Worm (Caenorhabditis elegans) whole organism, mixed stage, embryonic: ENCODE measurements around the gene agt-1.

ENCODE experiments used
- M03D4.4 ChIP-seq: sonication (generic microtip); optimal IDR thresholded peaks from 2 replicates; lab custom pipeline; 2017; ENCODE audit warnings: mild to moderate bottlenecking, missing genetic modification characterization, missing compliant biosample characterization
- bed-3 ChIP-seq: fragments of 200-800 bp; sonication (Bioruptor generic); optimal IDR thresholded peaks from 3 replicates; lab custom pipeline; 2018; ENCODE audit warnings: mild to moderate bottlenecking, missing genetic modification characterization, moderate library complexity, missing compliant biosample characterization
- ceh-43 ChIP-seq: fragments of 200-800 bp; sonication (Bioruptor generic); optimal IDR thresholded peaks from 2 replicates; lab custom pipeline; 2018; ENCODE audit warnings: mild to moderate bottlenecking, missing genetic modification characterization, moderate library complexity, missing compliant biosample characterization
- ceh-83 ChIP-seq: fragments of 200-800 bp; sonication (Bioruptor generic); optimal IDR thresholded peaks from 2 replicates; lab custom pipeline; 2018; ENCODE audit warnings: mild to moderate bottlenecking, missing genetic modification characterization, missing compliant biosample characterization
- cnd-1 ChIP-seq: fragments of 200-800 bp; sonication (Bioruptor generic); optimal IDR thresholded peaks from 2 replicates; lab custom pipeline; 2018; ENCODE audit warnings: mild to moderate bottlenecking, missing genetic modification characterization, missing compliant biosample characterization
- drap-1 ChIP-seq: fragments of 200-800 bp; sonication (Bioruptor generic); optimal IDR thresholded peaks from 3 replicates; lab custom pipeline; 2018; ENCODE audit warnings: mild to moderate bottlenecking, missing genetic modification characterization, missing compliant biosample characterization
- elt-1 ChIP-seq: sonication (generic microtip); optimal IDR thresholded peaks from 2 replicates; lab custom pipeline; 2017; ENCODE audit warnings: missing genetic modification characterization, mild to moderate bottlenecking, missing compliant biosample characterization, antibody characterized with exemption, moderate library complexity, borderline replicate concordance; ENCODE audit not compliant: insufficient read depth
- elt-3 ChIP-seq: fragments of 150-350 bp; optimal IDR thresholded peaks from 2 replicates; lab custom pipeline; 2014; ENCODE audit warnings: missing biosample characterization, missing genetic modification characterization
- flh-1 ChIP-seq: fragments of 200-800 bp; sonication (Bioruptor generic); optimal IDR thresholded peaks from 2 replicates; lab custom pipeline; 2018; ENCODE audit warnings: mild to moderate bottlenecking, missing genetic modification characterization, moderate library complexity, missing compliant biosample characterization
- ham-2 ChIP-seq: fragments of 200-800 bp; sonication (Bioruptor generic); optimal IDR thresholded peaks from 2 replicates; lab custom pipeline; 2018; ENCODE audit warnings: mild to moderate bottlenecking, missing genetic modification characterization, missing compliant biosample characterization
- hlh-1 ChIP-seq: fragments of 150-350 bp; optimal IDR thresholded peaks from 2 replicates; lab custom pipeline; 2014; ENCODE audit warnings: missing biosample characterization, missing genetic modification reagents, missing genetic modification characterization
- lin-13 ChIP-seq: fragments of 150-350 bp; optimal IDR thresholded peaks from 2 replicates; lab custom pipeline; 2014; ENCODE audit warnings: missing biosample characterization, missing genetic modification characterization
- mab-5 ChIP-seq: fragments of 150-350 bp; optimal IDR thresholded peaks from 2 replicates; lab custom pipeline; 2014; ENCODE audit warnings: missing biosample characterization, missing genetic modification characterization
- mep-1 ChIP-seq: fragments of 150-350 bp; optimal IDR thresholded peaks from 2 replicates; lab custom pipeline; 2017; ENCODE audit warnings: missing biosample characterization, missing genetic modification reagents, missing genetic modification characterization, inconsistent platforms
- mls-2 ChIP-seq: sonication (generic microtip); optimal IDR thresholded peaks from 2 replicates; lab custom pipeline; 2016; ENCODE audit warnings: mild to moderate bottlenecking, missing genetic modification characterization, moderate library complexity, missing compliant biosample characterization
- nhr-12 ChIP-seq: fragments of 150-350 bp; optimal IDR thresholded peaks from 2 replicates; lab custom pipeline; 2014; ENCODE audit warnings: missing biosample characterization, missing genetic modification characterization
- nhr-2 ChIP-seq: fragments of 150-350 bp; optimal IDR thresholded peaks from 2 replicates; lab custom pipeline; 2014; ENCODE audit warnings: missing biosample characterization, missing genetic modification characterization
- nhr-237 ChIP-seq: fragments of 150-350 bp; optimal IDR thresholded peaks from 2 replicates; lab custom pipeline; 2014; ENCODE audit warnings: missing biosample characterization, missing genetic modification characterization
- nhr-28 ChIP-seq: fragments of 150-350 bp; optimal IDR thresholded peaks from 2 replicates; lab custom pipeline; 2014; ENCODE audit warnings: missing biosample characterization, missing genetic modification characterization
- nhr-76 ChIP-seq: sonication (generic microtip); optimal IDR thresholded peaks from 2 replicates; lab custom pipeline; 2017; ENCODE audit warnings: missing biosample characterization, missing genetic modification characterization
- pha-4 ChIP-seq: fragments of 150-350 bp; optimal IDR thresholded peaks from 2 replicates; lab custom pipeline; 2018; ENCODE audit warnings: missing biosample characterization, missing genetic modification reagents, missing genetic modification characterization
- sem-2 ChIP-seq: fragments of 200-800 bp; sonication (Bioruptor generic); optimal IDR thresholded peaks from 2 replicates; lab custom pipeline; 2018; ENCODE audit warnings: mild to moderate bottlenecking, missing genetic modification characterization, missing compliant biosample characterization
- snpc-4 ChIP-seq: fragments of 150-350 bp; optimal IDR thresholded peaks from 2 replicates; lab custom pipeline; 2014; ENCODE audit warnings: missing biosample characterization, missing genetic modification characterization
- sptf-1 ChIP-seq: sonication (generic microtip); optimal IDR thresholded peaks from 2 replicates; lab custom pipeline; 2017; ENCODE audit warnings: mild to moderate bottlenecking, missing genetic modification characterization, moderate library complexity, missing compliant biosample characterization
- tbx-8 ChIP-seq: fragments of 200-800 bp; sonication (Bioruptor generic); optimal IDR thresholded peaks from 2 replicates; lab custom pipeline; 2018; ENCODE audit warnings: mild to moderate bottlenecking, missing genetic modification characterization, moderate library complexity, missing compliant biosample characterization
- unc-120 ChIP-seq: sonication (generic microtip); optimal IDR thresholded peaks from 2 replicates; lab custom pipeline; 2017; ENCODE audit warnings: missing genetic modification characterization, missing compliant biosample characterization; ENCODE audit not compliant: poor library complexity, severe bottlenecking
- unc-39 ChIP-seq: fragments of 150-350 bp; optimal IDR thresholded peaks from 2 replicates; lab custom pipeline; 2014; ENCODE audit warnings: missing biosample characterization, missing genetic modification characterization
- unc-62 ChIP-seq: fragments of 150-350 bp; optimal IDR thresholded peaks from 2 replicates; lab custom pipeline; 2014; ENCODE audit warnings: missing biosample characterization, missing genetic modification reagents, missing genetic modification characterization
- zip-8 ChIP-seq: fragments of 150-350 bp; optimal IDR thresholded peaks from 2 replicates; lab custom pipeline; 2014; ENCODE audit warnings: missing biosample characterization, missing genetic modification characterization
- ztf-11 ChIP-seq: fragments of 150-350 bp; optimal IDR thresholded peaks from 2 replicates; lab custom pipeline; 2014; ENCODE audit warnings: missing biosample characterization, missing genetic modification characterization

Gene agt-1

ce11 chrIV:13334287-13334686, 34.9 kb downstream of the agt-1 start:
- TF ChIP-seq lin-13 (tag; lab: Kevin White, UChicago) (no peak), zip-8 (tag; lab: Kevin White, UChicago) (no peak), unc-62 (no peak), pha-4 (tag; lab: Kevin White, UChicago) (no peak), mls-2 (tag; lab: Kevin White, UChicago) (no peak), nhr-28 (tag; lab: Kevin White, UChicago) (no peak), nhr-2 (tag; lab: Kevin White, UChicago) (no peak), snpc-4 (tag; lab: Kevin White, UChicago) (no peak), ceh-43 (GFP tag; lab: Kevin White, UChicago) (no peak), drap-1 (GFP tag; lab: Kevin White, UChicago) (no peak), sem-2 (GFP tag; lab: Kevin White, UChicago) (no peak), unc-39 (tag; lab: Kevin White, UChicago) (no peak), unc-120 (no peak), nhr-12 (tag; lab: Kevin White, UChicago) (no peak), bed-3 (GFP tag; lab: Kevin White, UChicago) (no peak), M03D4.4 (tag; lab: Kevin White, UChicago) (no peak)

ce11 chrIV:13331285-13331684, 37.9 kb downstream of the agt-1 start, which contains the start of gene pqn-74:
Gene pqn-74, minus strand, starts transcription at chrIV:13331406.
- no peak for TF ChIP-seq mab-5
- no peak for TF ChIP-seq cnd-1
- TF ChIP-seq unc-120 = no peak
- no peak for TF ChIP-seq sem-2 (GFP tag; lab: Kevin White, UChicago)
- no peak for TF ChIP-seq flh-1 (GFP tag; lab: Kevin White, UChicago)
- TF ChIP-seq, all 35 proteins: peak for 0

ce11 chrIV:13330547-13330946, 38.7 kb downstream of the agt-1 start:
- no peak for TF ChIP-seq ceh-43 (GFP tag; lab: Kevin White, UChicago)
- no peak for TF ChIP-seq tbx-8 (GFP tag; lab: Kevin White, UChicago)
- no peak for TF ChIP-seq pha-4 (tag; lab: Kevin White, UChicago)
- no peak for TF ChIP-seq mls-2 (tag; lab: Kevin White, UChicago)
- TF ChIP-seq hlh-1 = no peak
- no peak for TF ChIP-seq elt-3 (tag; lab: Kevin White, UChicago)
- TF ChIP-seq sptf-1 (tag; lab: Kevin White, UChicago) = no peak
- TF ChIP-seq nhr-76 (tag; lab: Kevin White, UChicago) = no peak
- TF ChIP-seq ztf-11 (tag; lab: Kevin White, UChicago) = no peak
- TF ChIP-seq nhr-237 (tag; lab: Kevin White, UChicago) = no peak
- TF ChIP-seq unc-62 = no peak
- no peak for TF ChIP-seq ceh-83
- TF ChIP-seq unc-120 = no peak
- TF ChIP-seq zip-8 (tag; lab: Kevin White, UChicago) = no peak
- no peak for TF ChIP-seq flh-1 (GFP tag; lab: Kevin White, UChicago)
- TF ChIP-seq mab-5 = no peak
- TF ChIP-seq lin-13 (tag; lab: Kevin White, UChicago) = no peak
- TF ChIP-seq M03D4.4 (tag; lab: Kevin White, UChicago) = no peak
- no peak for TF ChIP-seq nhr-2 (tag; lab: Kevin White, UChicago)

- no peak for TF ChIP-seq ham-2 (GFP tag; lab: Kevin White, UChicago)
- TF ChIP-seq unc-120 = no peak
- no peak for TF ChIP-seq cnd-1
- no peak for TF ChIP-seq bed-3 (GFP tag; lab: Kevin White, UChicago)
- TF ChIP-seq mab-5 = no peak
- no peak for TF ChIP-seq drap-1 (GFP tag; lab: Kevin White, UChicago)
- no peak for TF ChIP-seq nhr-76 (tag; lab: Kevin White, UChicago)
- TF ChIP-seq pha-4 (tag; lab: Kevin White, UChicago) = no peak
- no peak for TF ChIP-seq elt-1
- TF ChIP-seq nhr-12 (tag; lab: Kevin White, UChicago) = no peak
- TF ChIP-seq elt-3 (tag; lab: Kevin White, UChicago) = no peak
- TF ChIP-seq nhr-28 (tag; lab: Kevin White, UChicago) = no peak
- no peak for TF ChIP-seq mep-1
- TF ChIP-seq ceh-83 = no peak
- no peak for TF ChIP-seq zip-8 (tag; lab: Kevin White, UChicago)
- TF ChIP-seq sem-2 (GFP tag; lab: Kevin White, UChicago) = no peak
Observed at ce11 chrIV:13328059-13328458, 41.2 kb downstream of the agt-1 start, which contains the start of gene far-6. Gene far-6, plus strand, starts transcription at chrIV:13328359.

ce11 chrIV:13327064-13327463, 42.1 kb downstream of the agt-1 start:
- TF ChIP-seq pha-4 (tag; lab: Kevin White, UChicago) (no peak), M03D4.4 (tag; lab: Kevin White, UChicago) (no peak), tbx-8 (GFP tag; lab: Kevin White, UChicago) (no peak), sptf-1 (tag; lab: Kevin White, UChicago) (no peak)
